Fruit fly (Drosophila melanogaster) whole organism, pupa: ENCODE results near the gene CG13113.

ENCODE experiments used
- CG12605 ChIP-seq: fragments of 200-800 bp; sonication (Bioruptor generic); IDR thresholded peaks from 2 replicates; pipeline ENCODE4 v1.3.6; 2022; ENCODE audit warnings: missing biosample characterization, missing genetic modification characterization
- CG15710 ChIP-seq: fragments of 200-800 bp; sonication (Bioruptor generic); optimal IDR thresholded peaks from 2 replicates; lab custom pipeline; 2018; ENCODE audit warnings: missing biosample characterization, mild to moderate bottlenecking, missing genetic modification characterization, moderate library complexity

dm6 chr2L:9497285-9497660 lies 46.7 kb upstream of the CG13113 start:
- TF ChIP-seq CG15710 (tag; lab: Kevin White, UChicago): no peak
- peak; percentile 9; the same call in 1 of the 2 replicates for TF ChIP-seq CG12605 (GFP tag; lab: Robert Waterston, UW)
